Fruit fly (Drosophila melanogaster) whole organism, pupa: Measurements from ENCODE around the gene CG43124.

Experiments used
- CG10348 ChIP-seq: fragments of 200-800 bp; sonication (Bioruptor generic); IDR thresholded peaks from 2 replicates; pipeline ENCODE4 v1.3.6; 2022; ENCODE audit warnings: missing biosample characterization, missing genetic modification characterization
- CG12605 ChIP-seq: fragments of 200-800 bp; sonication (Bioruptor generic); IDR thresholded peaks from 2 replicates; pipeline ENCODE4 v1.3.6; 2022; ENCODE audit warnings: missing biosample characterization, missing genetic modification characterization
- CG13204 ChIP-seq: fragments of 200-800 bp; sonication (Bioruptor generic); optimal IDR thresholded peaks from 2 replicates; lab custom pipeline; 2018; ENCODE audit warnings: missing biosample characterization, mild to moderate bottlenecking, missing genetic modification characterization, moderate library complexity
- CG14655 ChIP-seq: fragments of 200-800 bp; sonication (Bioruptor generic); optimal IDR thresholded peaks from 3 replicates; lab custom pipeline; 2017; ENCODE audit warnings: mild to moderate bottlenecking, missing biosample characterization, missing genetic modification reagents, missing genetic modification characterization
- CG15710 ChIP-seq: fragments of 200-800 bp; sonication (Bioruptor generic); optimal IDR thresholded peaks from 2 replicates; lab custom pipeline; 2018; ENCODE audit warnings: missing biosample characterization, mild to moderate bottlenecking, missing genetic modification characterization, moderate library complexity
- CG17806 ChIP-seq: fragments of 200-800 bp; sonication (Bioruptor generic); optimal IDR thresholded peaks from 2 replicates; lab custom pipeline; 2018; ENCODE audit warnings: missing biosample characterization, mild to moderate bottlenecking, missing genetic modification characterization, moderate library complexity
- CG32121 ChIP-seq: fragments of 200-800 bp; sonication (Bioruptor generic); IDR thresholded peaks from 2 replicates; pipeline ENCODE4 v1.3.6; 2022; ENCODE audit warnings: missing biosample characterization, missing genetic modification characterization
- CG34367 ChIP-seq: fragments of 200-800 bp; sonication (Bioruptor generic); optimal IDR thresholded peaks from 2 replicates; lab custom pipeline; 2018; ENCODE audit warnings: missing biosample characterization, mild to moderate bottlenecking, missing genetic modification characterization
- CG4496 ChIP-seq: fragments of 200-800 bp; sonication (Bioruptor generic); IDR thresholded peaks from 3 replicates; pipeline ENCODE4 v1.3.6; 2022; ENCODE audit warnings: missing biosample characterization, missing genetic modification characterization
- CG8159 ChIP-seq: fragments of 200-800 bp; sonication (Bioruptor generic); optimal IDR thresholded peaks from 3 replicates; lab custom pipeline; 2018; ENCODE audit warnings: missing biosample characterization, mild to moderate bottlenecking, missing genetic modification characterization, moderate library complexity
- CG8301 ChIP-seq: fragments of 200-800 bp; sonication (Bioruptor generic); optimal IDR thresholded peaks from 2 replicates; lab custom pipeline; 2018; ENCODE audit warnings: missing biosample characterization, mild to moderate bottlenecking, missing genetic modification characterization
- CG9948 ChIP-seq: fragments of 200-800 bp; sonication (Bioruptor generic); optimal IDR thresholded peaks from 2 replicates; lab custom pipeline; 2018; ENCODE audit warnings: missing biosample characterization, mild to moderate bottlenecking, missing genetic modification characterization, moderate library complexity
- D1 ChIP-seq: fragments of 200-800 bp; sonication (Bioruptor generic); optimal IDR thresholded peaks from 2 replicates; lab custom pipeline; 2018; ENCODE audit warnings: missing biosample characterization, mild to moderate bottlenecking, missing genetic modification characterization, moderate library complexity
- EcR ChIP-seq: fragments of 200-800 bp; sonication (Bioruptor generic); optimal IDR thresholded peaks from 3 replicates; lab custom pipeline; 2019; ENCODE audit warnings: missing biosample characterization, missing genetic modification characterization, mild to moderate bottlenecking, moderate library complexity, missing genetic modification reagents
- Ets98B ChIP-seq: fragments of 200-800 bp; sonication (Bioruptor generic); IDR thresholded peaks from 2 replicates; pipeline ENCODE4 v1.3.6; 2022; ENCODE audit warnings: missing biosample characterization, missing genetic modification characterization
- Pif1A ChIP-seq: fragments of 200-800 bp; sonication (Bioruptor generic); optimal IDR thresholded peaks from 3 replicates; lab custom pipeline; 2016; ENCODE audit warnings: missing biosample characterization, missing genetic modification characterization
- Pif1B ChIP-seq: fragments of 200-800 bp; sonication (Bioruptor generic); optimal IDR thresholded peaks from 3 replicates; lab custom pipeline; 2016; ENCODE audit warnings: missing biosample characterization, missing genetic modification characterization
- Snoo ChIP-seq: fragments of 200-800 bp; sonication (Bioruptor generic); optimal IDR thresholded peaks from 3 replicates; lab custom pipeline; 2017; ENCODE audit warnings: missing biosample characterization, mild to moderate bottlenecking, missing genetic modification characterization, inconsistent platforms
- fd96Ca ChIP-seq: fragments of 200-800 bp; sonication (Bioruptor generic); IDR thresholded peaks from 3 replicates; pipeline ENCODE4 v1.3.6; 2022; ENCODE audit warnings: missing biosample characterization, missing genetic modification characterization
- gl ChIP-seq: fragments of 200-800 bp; sonication (Bioruptor generic); optimal IDR thresholded peaks from 2 replicates; lab custom pipeline; 2018; ENCODE audit warnings: missing biosample characterization, mild to moderate bottlenecking, missing genetic modification characterization
- rn ChIP-seq: fragments of 200-800 bp; sonication (Bioruptor generic); IDR thresholded peaks from 2 replicates; pipeline ENCODE4 v1.3.6; 2022; ENCODE audit warnings: missing biosample characterization, missing genetic modification characterization

Gene CG43124

DNA sequence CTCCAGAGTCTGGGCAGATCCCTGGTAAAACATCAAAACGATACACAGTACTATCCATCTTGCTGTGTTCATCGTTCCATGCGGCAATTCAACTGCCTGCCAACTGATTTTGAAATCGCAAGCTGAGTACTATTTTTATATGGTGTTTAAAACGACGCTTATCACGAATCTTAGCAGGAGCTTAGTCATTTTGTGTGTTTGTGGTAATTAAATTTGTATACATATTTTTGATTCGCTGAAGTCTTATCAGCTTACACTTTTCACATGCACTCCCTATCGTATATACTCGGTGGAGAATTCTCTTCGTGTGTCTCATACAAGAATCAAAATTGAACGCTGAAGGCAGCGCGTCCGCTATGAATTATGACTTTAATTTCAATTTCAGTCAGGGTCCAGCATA lies at the start of gene CG43124:
CG43124 (minus strand) TSS at position 101 of the 400 bp plus-strand sequence.
- TF ChIP-seq Ets98B (GFP tag; lab: Robert Waterston, UW) (no peak), Snoo (tag; lab: Kevin White, UChicago) (no peak), CG8301 (tag; lab: Kevin White, UChicago) (no peak), CG10348 (GFP tag; lab: Robert Waterston, UW) (no peak), CG15710 (tag; lab: Kevin White, UChicago) (no peak), Pif1B (no peak)

DNA sequence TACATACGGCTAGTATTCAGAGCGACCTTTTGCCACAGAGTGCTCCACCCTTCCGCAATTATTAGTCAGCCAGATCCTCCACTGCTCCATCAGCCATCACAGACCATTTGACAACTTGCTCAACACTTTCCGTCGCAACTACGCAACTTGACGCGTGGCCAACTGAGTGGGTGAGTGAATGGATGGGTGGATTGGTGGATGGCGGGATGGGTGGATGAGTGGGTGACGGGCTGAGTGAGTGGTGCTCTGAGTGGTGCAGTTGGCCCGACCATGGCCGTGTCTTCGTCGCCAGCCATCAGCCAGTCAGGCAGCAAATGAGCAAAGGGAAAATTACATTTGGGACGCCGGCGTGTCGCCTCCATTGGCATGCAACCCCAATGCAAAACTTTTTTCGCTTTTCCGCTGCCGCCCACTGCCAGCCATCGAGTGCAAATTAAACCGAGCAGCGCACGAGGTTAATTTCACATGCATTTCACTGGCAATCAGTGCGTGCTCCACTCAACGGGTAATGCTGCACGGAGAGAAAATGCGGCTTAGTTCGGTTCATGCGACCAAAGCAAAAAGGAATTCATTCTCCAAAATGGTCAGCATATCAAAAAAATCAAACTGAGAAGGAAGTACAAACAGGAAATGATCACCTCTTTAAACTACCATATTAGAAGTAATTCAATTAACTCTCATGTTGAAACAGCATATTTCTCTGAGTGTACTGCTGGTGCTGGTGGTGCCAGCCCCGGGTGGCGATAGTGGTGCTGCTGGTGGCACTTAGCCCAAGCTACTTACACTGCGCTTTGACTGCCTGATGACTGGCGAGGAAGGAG lies 43.6 kb upstream of the CG43124 start:
- TF ChIP-seq CG17806 (tag; lab: Kevin White, UChicago) (peak; percentile 0), CG8159 (tag; lab: Kevin White, UChicago) (peak; percentile 7), CG32121 (0 out of 2 replicates have a peak, but pooled peaks have one; percentile 31), CG8301 (tag; lab: Kevin White, UChicago) (peak; percentile 35), CG14655 (GFP tag; lab: Kevin White, UChicago) (peak; percentile 45), Pif1A (peak; percentile 17), Ets98B (GFP tag; lab: Robert Waterston, UW) (0 out of 2 replicates have a peak, but pooled peaks have one; percentile 28), fd96Ca (0 out of 3 replicates have a peak, but pooled peaks have one; percentile 44), CG12605 (GFP tag; lab: Robert Waterston, UW) (no peak), rn (GFP tag; lab: Robert Waterston, UW) (no peak)

DNA sequence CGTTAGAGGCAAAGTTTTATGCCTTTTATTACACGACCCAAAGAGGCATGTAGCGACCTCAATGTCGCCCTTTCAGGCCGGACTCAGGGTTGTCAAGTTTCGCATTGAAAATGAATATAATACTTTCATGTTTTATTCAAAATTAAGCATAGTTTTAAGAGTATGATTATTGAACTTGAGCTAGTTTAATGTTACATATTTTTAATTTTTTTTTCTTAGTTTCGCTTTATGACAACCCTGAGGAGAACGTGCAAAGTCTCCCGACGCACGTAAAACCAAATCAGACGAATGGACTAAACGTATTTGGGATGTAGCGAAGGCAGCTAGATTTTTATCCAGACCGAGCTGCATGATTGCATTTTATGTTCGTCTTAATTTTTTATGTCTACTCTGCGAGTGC lies 41.4 kb upstream of the CG43124 start:
- TF ChIP-seq gl (tag; lab: Kevin White, UChicago) (no peak), CG4496 (GFP tag; lab: Robert Waterston, UW) (0 out of 3 replicates have a peak, but pooled peaks have one; percentile 20)

DNA sequence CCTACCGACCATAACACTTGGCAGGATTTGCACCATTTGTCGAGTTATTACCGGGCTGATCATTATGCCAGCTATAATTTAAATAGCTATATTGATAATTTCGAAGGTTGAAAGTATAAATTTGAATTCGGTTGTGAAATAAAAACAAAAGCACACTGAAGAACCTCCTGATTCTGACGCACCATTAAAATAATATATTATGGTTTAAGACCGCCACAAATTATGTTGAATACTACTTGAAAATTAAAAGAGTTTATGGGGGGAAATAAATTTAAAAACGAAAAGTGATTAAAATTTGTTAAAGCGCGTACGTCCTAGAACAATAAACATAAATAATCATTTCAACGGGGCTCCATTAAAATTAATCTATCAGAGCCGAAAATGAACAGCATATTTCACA lies 39.9 kb upstream of the CG43124 start, which contains the start of gene CG12516:
CG12516 (minus strand) TSS at position 101 of the 400 bp plus-strand sequence.
- TF ChIP-seq CG14655 (GFP tag; lab: Kevin White, UChicago) (no peak), gl (tag; lab: Kevin White, UChicago) (no peak), CG32121 (no peak), CG8159 (tag; lab: Kevin White, UChicago) (no peak), CG4496 (GFP tag; lab: Robert Waterston, UW) (no peak), CG15710 (tag; lab: Kevin White, UChicago) (no peak), CG10348 (GFP tag; lab: Robert Waterston, UW) (no peak), CG9948 (tag; lab: Kevin White, UChicago) (no peak), CG13204 (GFP tag; lab: Kevin White, UChicago) (no peak), CG8301 (tag; lab: Kevin White, UChicago) (no peak), EcR (GFP tag; lab: Kevin White, UChicago) (no peak), rn (GFP tag; lab: Robert Waterston, UW) (no peak), Ets98B (GFP tag; lab: Robert Waterston, UW) (no peak), D1 (tag; lab: Kevin White, UChicago) (no peak)

DNA sequence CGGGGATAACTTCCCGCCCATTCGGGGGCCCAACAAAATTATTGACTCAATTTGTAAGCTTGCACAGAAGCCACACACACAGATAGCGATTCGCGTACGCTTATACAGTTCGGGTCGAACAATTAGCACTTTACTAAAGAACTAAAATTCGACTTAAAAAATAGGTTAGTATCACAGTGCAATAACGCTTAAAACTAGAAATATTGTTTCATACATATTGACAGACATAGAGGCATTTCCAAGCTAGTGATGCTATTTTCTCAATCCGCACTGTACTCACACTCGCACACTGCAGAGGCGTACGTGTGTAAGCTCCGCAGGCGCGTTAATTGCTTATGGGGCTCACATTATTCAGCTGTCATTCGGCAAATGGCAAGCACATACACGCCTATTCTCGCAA lies 32.9 kb upstream of the CG43124 start:
- TF ChIP-seq CG17806 (tag; lab: Kevin White, UChicago) (no peak), CG8159 (tag; lab: Kevin White, UChicago) (peak; percentile 4)

DNA sequence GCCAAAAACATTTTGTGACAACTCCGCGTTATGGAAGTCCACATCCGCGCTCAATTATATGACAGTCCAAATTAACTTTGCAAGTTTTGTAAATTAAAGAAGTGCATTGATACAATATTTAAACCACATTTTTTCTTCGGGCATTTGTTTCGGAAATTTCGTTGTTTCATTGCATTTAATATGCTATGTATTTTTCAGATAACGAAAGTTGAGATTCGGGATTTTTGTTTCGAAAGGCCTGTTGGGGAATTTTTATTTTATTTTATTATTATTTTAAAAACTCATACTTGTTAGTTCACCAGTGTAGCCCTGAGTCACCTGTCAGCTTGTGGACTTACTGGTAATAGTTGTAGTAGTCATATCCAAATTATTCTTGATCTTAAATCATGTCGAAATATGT lies 29.2 kb upstream of the CG43124 start, which contains the start of gene UQCR-14L:
UQCR-14L (plus strand) TSS at position 301 of the 400 bp plus-strand sequence.
- no peak for TF ChIP-seq Ets98B (GFP tag; lab: Robert Waterston, UW)
- TF ChIP-seq CG34367 (tag; lab: Kevin White, UChicago): no peak
- no peak for TF ChIP-seq CG9948 (tag; lab: Kevin White, UChicago)
- TF ChIP-seq CG8301 (tag; lab: Kevin White, UChicago): no peak
- no peak for TF ChIP-seq CG8159 (tag; lab: Kevin White, UChicago)
- no peak for TF ChIP-seq D1 (tag; lab: Kevin White, UChicago)
- no peak for TF ChIP-seq CG14655 (GFP tag; lab: Kevin White, UChicago)
- no peak for TF ChIP-seq Snoo (tag; lab: Kevin White, UChicago)
- TF ChIP-seq gl (tag; lab: Kevin White, UChicago): no peak
- no peak for TF ChIP-seq CG12605 (GFP tag; lab: Robert Waterston, UW)
- no peak for TF ChIP-seq rn (GFP tag; lab: Robert Waterston, UW)
- no peak for TF ChIP-seq Pif1A
- no peak for TF ChIP-seq CG15710 (tag; lab: Kevin White, UChicago)
- TF ChIP-seq EcR (GFP tag; lab: Kevin White, UChicago): no peak
- no peak for TF ChIP-seq fd96Ca
- TF ChIP-seq CG10348 (GFP tag; lab: Robert Waterston, UW): no peak
- no peak for TF ChIP-seq Pif1B
